Worm (Caenorhabditis elegans) whole organism, young adult: ENCODE measurements around the gene ent-1.

Experiments
- aptf-2 ChIP-seq: fragments of 200-800 bp; sonication (Bioruptor generic); conservative IDR thresholded peaks from 2 replicates; pipeline ENCODE4 v1.3.6; 2022; ENCODE audit warnings: missing genetic modification reagents, missing genetic modification characterization, missing compliant biosample characterization
- ceh-27 ChIP-seq: fragments of 200-800 bp; sonication (Bioruptor generic); optimal IDR thresholded peaks from 2 replicates; lab custom pipeline; 2018; ENCODE audit warnings: mild to moderate bottlenecking, missing genetic modification characterization, moderate library complexity, missing compliant biosample characterization
- ceh-58 ChIP-seq: fragments of 200-800 bp; sonication (Bioruptor generic); IDR thresholded peaks from 2 replicates; pipeline ENCODE4 v1.3.6; 2022; ENCODE audit warnings: missing genetic modification characterization, missing compliant biosample characterization
- hlh-26 ChIP-seq: fragments of 200-800 bp; sonication (Bioruptor generic); conservative IDR thresholded peaks from 2 replicates; pipeline ENCODE4 v1.3.6; 2022; ENCODE audit warnings: missing genetic modification reagents, missing genetic modification characterization, missing compliant biosample characterization
- lin-40 ChIP-seq: sonication (generic microtip); optimal IDR thresholded peaks from 2 replicates; lab custom pipeline; 2016; ENCODE audit warnings: missing genetic modification characterization, mild to moderate bottlenecking, missing compliant biosample characterization, missing genotype, missing genetic modification reagents
- madf-8 ChIP-seq: fragments of 200-800 bp; sonication (Bioruptor generic); conservative IDR thresholded peaks from 2 replicates; pipeline ENCODE4 v1.3.6; 2022; ENCODE audit warnings: missing genetic modification reagents, missing genetic modification characterization, missing compliant biosample characterization
- rcor-1 ChIP-seq: fragments of 200-800 bp; sonication (Bioruptor generic); IDR thresholded peaks from 2 replicates; pipeline ENCODE4 v1.3.6; 2022; ENCODE audit warnings: missing genetic modification reagents, missing genetic modification characterization, missing compliant biosample characterization
- unc-130 ChIP-seq: sonication (generic microtip); optimal IDR thresholded peaks from 2 replicates; lab custom pipeline; 2016; ENCODE audit warnings: missing genetic modification reagents, missing genetic modification characterization, missing compliant biosample characterization

DNA sequence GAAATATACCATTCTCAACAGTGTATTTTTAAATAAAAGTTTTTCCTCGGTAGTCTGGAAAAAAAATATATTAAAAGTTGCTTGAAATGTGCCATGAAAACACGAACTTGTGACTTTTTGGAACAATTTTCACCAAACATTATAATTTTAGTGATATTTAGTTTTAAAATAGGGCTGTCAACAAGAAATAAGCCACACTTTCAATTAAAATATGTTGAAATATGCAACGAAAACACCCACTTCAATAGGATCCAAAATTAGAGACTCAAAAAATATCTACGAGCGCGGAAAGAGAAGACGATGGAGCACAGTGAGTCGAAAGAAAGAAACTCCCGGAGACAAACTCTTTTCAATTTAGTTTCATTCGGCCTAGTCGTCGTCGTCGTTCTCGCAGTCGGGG is 38.2 kb upstream of the ent-1 start, which contains the start of gene ZK792.12:
- TF ChIP-seq ceh-58 (GFP tag; lab: Robert Waterston, UW) (no peak), madf-8 (GFP tag; lab: Robert Waterston, UW) (no peak), unc-130 (GFP tag; lab: Kevin White, UChicago) (no peak), hlh-26 (GFP tag; lab: Robert Waterston, UW) (no peak), ceh-27 (GFP tag; lab: Kevin White, UChicago) (no peak), rcor-1 (no peak), aptf-2 (GFP tag; lab: Robert Waterston, UW) (no peak), lin-40 (tag; lab: Kevin White, UChicago) (no peak)
